Worm (Caenorhabditis elegans): ENCODE results near the gene ZC487.2.

ce11 chrV:6705367-6705766, 16.9 kb downstream of the ZC487.2 start:
- TF ChIP-seq unc-62 (GFP tag; optimal IDR thresholded peaks at IDR 0.05), result no peak
- no peak for TF ChIP-seq nhr-2 (tag; optimal IDR thresholded peaks at IDR 0.05)
